Fruit fly (Drosophila melanogaster): ENCODE measurements around the gene ush.

Gene ush

dm6 chr2L:440638-441454 lies 35.2 kb upstream of the ush start (continued):
- no peak for TF ChIP-seq CG15269 (tag; optimal IDR thresholded peaks at IDR 0.05)
- no peak for TF ChIP-seq cas (GFP tag; IDR thresholded peaks at IDR 0.05)
- TF ChIP-seq CG17802 (tag; optimal IDR thresholded peaks at IDR 0.05): no peak
- TF ChIP-seq CG10431 (GFP tag; optimal IDR thresholded peaks at IDR 0.05): no peak
- peak; percentile 58 for TF ChIP-seq grau (tag; optimal IDR thresholded peaks at IDR 0.05)
- no peak for TF ChIP-seq ind (GFP tag; optimal IDR thresholded peaks at IDR 0.05)
- TF ChIP-seq CG6765 (GFP tag; optimal IDR thresholded peaks at IDR 0.05): no peak
- no peak for TF ChIP-seq p53 (GFP tag; optimal IDR thresholded peaks at IDR 0.05)
- no peak for TF ChIP-seq CG12219 (GFP tag; optimal IDR thresholded peaks at IDR 0.05)
- TF ChIP-seq CG43689 (GFP tag; IDR thresholded peaks at IDR 0.05): no peak
- no peak for TF ChIP-seq Opbp (GFP tag; IDR thresholded peaks at IDR 0.05; ENCODE audit: partially characterized antibody)
- TF ChIP-seq CG18262 (tag; optimal IDR thresholded peaks at IDR 0.05): peak; percentile 89
- TF ChIP-seq CG6272 (GFP tag; IDR thresholded peaks at IDR 0.05): no peak
- peak; percentile 55 for TF ChIP-seq unpg (GFP tag; optimal IDR thresholded peaks at IDR 0.05)
- no peak for TF ChIP-seq ttk (GFP tag; IDR thresholded peaks at IDR 0.05)
- no peak for TF ChIP-seq mirr (GFP tag; optimal IDR thresholded peaks at IDR 0.05)
- TF ChIP-seq Blimp-1 (GFP tag; optimal IDR thresholded peaks at IDR 0.05): peak; percentile 46
- TF ChIP-seq CG42726 (GFP tag; IDR thresholded peaks at IDR 0.05; ENCODE audit: partially characterized antibody): no peak
- no peak for TF ChIP-seq run (tag; optimal IDR thresholded peaks at IDR 0.05)
- no peak for TF ChIP-seq hkb (optimal IDR thresholded peaks at IDR 0.05)
- no peak for TF ChIP-seq hkb (GFP tag; IDR thresholded peaks at IDR 0.05)
- no peak for TF ChIP-seq Taf1 (GFP tag; IDR thresholded peaks at IDR 0.05)
- TF ChIP-seq Ets97D (GFP tag; optimal IDR thresholded peaks at IDR 0.05): no peak
- TF ChIP-seq CHES-1-like (GFP tag; optimal IDR thresholded peaks at IDR 0.05): no peak
- TF ChIP-seq da (GFP tag; optimal IDR thresholded peaks at IDR 0.05): no peak
- TF ChIP-seq Lhr (GFP tag; optimal IDR thresholded peaks at IDR 0.05): peak; percentile 35
- no peak for TF ChIP-seq Scr (GFP tag; IDR thresholded peaks at IDR 0.05; ENCODE audit: partially characterized antibody)
- TF ChIP-seq CG12744 (GFP tag; optimal IDR thresholded peaks at IDR 0.05): no peak
- TF ChIP-seq CG12071 (GFP tag; optimal IDR thresholded peaks at IDR 0.05): no peak
- TF ChIP-seq gem (tag; optimal IDR thresholded peaks at IDR 0.05): peak; percentile 81
- TF ChIP-seq HLH3B (GFP tag; IDR thresholded peaks at IDR 0.05): no peak
- TF ChIP-seq CG9437 (GFP tag; optimal IDR thresholded peaks at IDR 0.05): peak; percentile 27
- no peak for TF ChIP-seq CG1233 (GFP tag; optimal IDR thresholded peaks at IDR 0.05)
- no peak for TF ChIP-seq pita (GFP tag; optimal IDR thresholded peaks at IDR 0.05)
- no peak for TF ChIP-seq Atf6 (GFP tag; IDR thresholded peaks at IDR 0.05)
- no peak for TF ChIP-seq Dp (GFP tag; optimal IDR thresholded peaks at IDR 0.05)
- no peak for TF ChIP-seq CG10321 (GFP tag; IDR thresholded peaks at IDR 0.05)
- TF ChIP-seq dpn (GFP tag; optimal IDR thresholded peaks at IDR 0.05): no peak
- TF ChIP-seq Mes4 (GFP tag; optimal IDR thresholded peaks at IDR 0.05): no peak
- no peak for TF ChIP-seq peb (GFP tag; IDR thresholded peaks at IDR 0.05)
- no peak for TF ChIP-seq BEAF-32 (GFP tag; optimal IDR thresholded peaks at IDR 0.05)
- TF ChIP-seq wdn (GFP tag; IDR thresholded peaks at IDR 0.05): no peak
- TF ChIP-seq pros (GFP tag; optimal IDR thresholded peaks at IDR 0.05): peak; percentile 76
- peak; percentile 68 for TF ChIP-seq CG13775 (GFP tag; optimal IDR thresholded peaks at IDR 0.05)
- TF ChIP-seq CG7372 (GFP tag; IDR thresholded peaks at IDR 0.05): no peak
- peak; percentile 32 for TF ChIP-seq Six4 (GFP tag; optimal IDR thresholded peaks at IDR 0.05)
- no peak for TF ChIP-seq CG10274 (GFP tag; optimal IDR thresholded peaks at IDR 0.05)
- peak; percentile 76 for TF ChIP-seq CG10959 (GFP tag; IDR thresholded peaks at IDR 0.05)
- no peak for TF ChIP-seq CG8281 (tag; optimal IDR thresholded peaks at IDR 0.05)
- TF ChIP-seq CG6254 (GFP tag; optimal IDR thresholded peaks at IDR 0.05): peak; percentile 29

All from whole organism, embryonic.